Fruit fly (Drosophila melanogaster) whole organism, embryonic: ENCODE measurements around the gene CG3556.

ENCODE experiments used
- Atf-2 ChIP-seq: fragments of 200-800 bp; sonication (Bioruptor generic); optimal IDR thresholded peaks from 2 replicates; lab custom pipeline; 2016; ENCODE audit warnings: missing biosample characterization, missing genetic modification characterization
- Atf3 ChIP-seq: fragments of 200-800 bp; sonication (Bioruptor generic); optimal IDR thresholded peaks from 3 replicates; lab custom pipeline; 2016; ENCODE audit warnings: missing biosample characterization, missing genetic modification characterization
- B-H2 ChIP-seq: fragments of 200-800 bp; sonication (Bioruptor generic); optimal IDR thresholded peaks from 2 replicates; lab custom pipeline; 2018; ENCODE audit warnings: missing biosample characterization, mild to moderate bottlenecking, missing genetic modification characterization
- CG11093 ChIP-seq: fragments of 200-800 bp; sonication (Bioruptor generic); IDR thresholded peaks from 3 replicates; pipeline ENCODE4 v1.3.6; 2022; ENCODE audit warnings: missing biosample characterization, missing genetic modification characterization
- CG13123 ChIP-seq: fragments of 200-800 bp; sonication (Bioruptor generic); optimal IDR thresholded peaks from 2 replicates; lab custom pipeline; 2016; ENCODE audit warnings: missing biosample characterization, missing genetic modification characterization
- CG14050 ChIP-seq: fragments of 200-800 bp; sonication (Bioruptor generic); IDR thresholded peaks from 3 replicates; pipeline ENCODE4 v1.3.6; 2022; ENCODE audit warnings: missing biosample characterization, missing genetic modification characterization
- CG14965 ChIP-seq: fragments of 200-800 bp; sonication (Bioruptor generic); optimal IDR thresholded peaks from 2 replicates; lab custom pipeline; 2016; ENCODE audit warnings: missing biosample characterization, missing genetic modification characterization, borderline replicate concordance
- CG16815 ChIP-seq: fragments of 200-800 bp; sonication (Bioruptor generic); optimal IDR thresholded peaks from 3 replicates; lab custom pipeline; 2017; ENCODE audit warnings: missing biosample characterization, mild to moderate bottlenecking, missing genetic modification characterization
- CG17328 ChIP-seq: fragments of 200-800 bp; sonication (Bioruptor generic); IDR thresholded peaks from 2 replicates; pipeline ENCODE4 v1.3.6; 2022; ENCODE audit warnings: missing biosample characterization, missing genetic modification characterization
- CG18011 ChIP-seq: fragments of 200-800 bp; sonication (Bioruptor generic); optimal IDR thresholded peaks from 2 replicates; lab custom pipeline; 2017; ENCODE audit warnings: missing biosample characterization, missing genetic modification characterization, mild to moderate bottlenecking, moderate library complexity, missing genotype
- CG18599 ChIP-seq: fragments of 200-800 bp; sonication (Bioruptor generic); optimal IDR thresholded peaks from 3 replicates; lab custom pipeline; 2017; ENCODE audit warnings: missing biosample characterization, missing genetic modification characterization, mild to moderate bottlenecking, moderate library complexity, missing genetic modification reagents
- CG31441 ChIP-seq: fragments of 200-800 bp; sonication (Bioruptor generic); IDR thresholded peaks from 2 replicates; pipeline ENCODE4 v1.3.6; 2022; ENCODE audit warnings: missing biosample characterization, missing genetic modification characterization
- CG4360 ChIP-seq: fragments of 200-800 bp; sonication (Bioruptor generic); IDR thresholded peaks from 2 replicates; pipeline ENCODE4 v1.3.6; 2022; ENCODE audit warnings: missing biosample characterization, missing genetic modification characterization
- CG5953 ChIP-seq: fragments of 200-800 bp; sonication (Bioruptor generic); IDR thresholded peaks from 2 replicates; pipeline ENCODE4 v1.3.6; 2022; ENCODE audit warnings: missing biosample characterization, missing genetic modification characterization
- CG6272 ChIP-seq: fragments of 200-800 bp; sonication (Bioruptor generic); IDR thresholded peaks from 2 replicates; pipeline ENCODE4 v1.3.6; 2022; ENCODE audit warnings: missing biosample characterization, missing genetic modification characterization
- CG6683 ChIP-seq: fragments of 200-800 bp; sonication (Bioruptor generic); optimal IDR thresholded peaks from 2 replicates; lab custom pipeline; 2017; ENCODE audit warnings: missing biosample characterization, mild to moderate bottlenecking, missing genetic modification characterization, missing genetic modification reagents
- CG8290 ChIP-seq, 3 experiments: fragments of 200-800 bp; sonication (Bioruptor generic); optimal IDR thresholded peaks; 2 replicates each; lab custom pipeline; 2016 to 2019; ENCODE audit warnings: missing biosample characterization in 3 of 3, missing genetic modification characterization in 3 of 3, mild to moderate bottlenecking in 2 of 3, moderate library complexity in 1 of 3
- CG8944 ChIP-seq: fragments of 200-800 bp; sonication (Bioruptor generic); optimal IDR thresholded peaks from 3 replicates; lab custom pipeline; 2016; ENCODE audit warnings: missing biosample characterization, missing genetic modification characterization
- CG9797 ChIP-seq: fragments of 200-800 bp; sonication (Bioruptor generic); optimal IDR thresholded peaks from 3 replicates; lab custom pipeline; 2018; ENCODE audit warnings: missing biosample characterization, mild to moderate bottlenecking, missing genetic modification characterization
- Chrac-16 ChIP-seq: fragments of 200-800 bp; sonication (Bioruptor generic); optimal IDR thresholded peaks from 3 replicates; lab custom pipeline; 2016; ENCODE audit warnings: missing biosample characterization, missing genetic modification characterization
- D19A ChIP-seq: fragments of 200-800 bp; optimal IDR thresholded peaks from 3 replicates; lab custom pipeline; 2019; ENCODE audit warnings: missing biosample characterization, mild to moderate bottlenecking, missing genetic modification characterization, moderate library complexity
- Dad ChIP-seq: fragments of 200-800 bp; sonication (Bioruptor generic); optimal IDR thresholded peaks from 3 replicates; lab custom pipeline; 2016; ENCODE audit warnings: missing biosample characterization, missing genetic modification characterization
- Gug ChIP-seq: fragments of 200-800 bp; sonication (Bioruptor generic); IDR thresholded peaks from 4 replicates; pipeline ENCODE4 v1.3.6; 2022; ENCODE audit warnings: missing biosample characterization, missing genetic modification characterization
- Hey ChIP-seq: fragments of 200-800 bp; sonication (Bioruptor generic); optimal IDR thresholded peaks from 3 replicates; lab custom pipeline; 2018; ENCODE audit warnings: missing biosample characterization, mild to moderate bottlenecking, missing genetic modification characterization
- Hr51 ChIP-seq, 2 experiments: fragments of 200-800 bp; sonication (Bioruptor generic); optimal IDR thresholded peaks; 2 replicates in 1 of 2; 3 replicates in 1 of 2; lab custom pipeline; 2016 to 2018; ENCODE audit warnings: missing biosample characterization in 2 of 2, missing genetic modification characterization in 2 of 2, mild to moderate bottlenecking in 1 of 2, moderate library complexity in 1 of 2
- Mes4 ChIP-seq: fragments of 200-800 bp; sonication (Bioruptor generic); optimal IDR thresholded peaks from 2 replicates; lab custom pipeline; 2016; ENCODE audit warnings: missing biosample characterization, missing genetic modification characterization
- Nf-YA ChIP-seq: fragments of 200-800 bp; sonication (Bioruptor generic); IDR thresholded peaks from 2 replicates; pipeline ENCODE4 v1.3.6; 2022; ENCODE audit warnings: missing biosample characterization, missing genetic modification characterization
- Sry-δ ChIP-seq: fragments of 200-800 bp; sonication (Bioruptor generic); optimal IDR thresholded peaks from 2 replicates; lab custom pipeline; 2016; ENCODE audit warnings: missing biosample characterization, missing genetic modification characterization
- abd-A ChIP-seq: fragments of 200-800 bp; sonication (Bioruptor generic); optimal IDR thresholded peaks from 3 replicates; lab custom pipeline; 2019; ENCODE audit warnings: missing biosample characterization, mild to moderate bottlenecking, missing genetic modification characterization, moderate library complexity
- ash1 ChIP-seq: fragments of 200-800 bp; sonication (Bioruptor generic); optimal IDR thresholded peaks from 2 replicates; lab custom pipeline; 2018; ENCODE audit warnings: missing biosample characterization, mild to moderate bottlenecking, missing genetic modification characterization
- bigmax ChIP-seq: fragments of 200-800 bp; sonication (Bioruptor generic); optimal IDR thresholded peaks from 2 replicates; lab custom pipeline; 2018; ENCODE audit warnings: missing biosample characterization, mild to moderate bottlenecking, missing genetic modification characterization
- br ChIP-seq: fragments of >200 bp; optimal IDR thresholded peaks from 2 replicates; lab custom pipeline; 2017
- caup ChIP-seq: fragments of 200-800 bp; sonication (Bioruptor generic); optimal IDR thresholded peaks from 3 replicates; lab custom pipeline; 2017; ENCODE audit warnings: missing biosample characterization, mild to moderate bottlenecking, missing genetic modification characterization, moderate library complexity; ENCODE audit not compliant: severe bottlenecking
- ci ChIP-seq: fragments of 200-800 bp; sonication (Bioruptor generic); IDR thresholded peaks from 3 replicates; pipeline ENCODE4 v1.3.6; 2022; ENCODE audit warnings: missing biosample characterization, missing genetic modification characterization
- dati ChIP-seq: fragments of 200-800 bp; sonication (Bioruptor generic); IDR thresholded peaks from 2 replicates; pipeline ENCODE4 v1.3.6; 2022; ENCODE audit warnings: missing biosample characterization, missing genetic modification characterization
- dm ChIP-seq: fragments of 200-800 bp; sonication (Bioruptor generic); optimal IDR thresholded peaks from 3 replicates; lab custom pipeline; 2016; ENCODE audit warnings: missing biosample characterization, missing genetic modification characterization
- ems ChIP-seq: fragments of 200-800 bp; sonication (Bioruptor generic); optimal IDR thresholded peaks from 3 replicates; lab custom pipeline; 2016; ENCODE audit warnings: missing biosample characterization, missing genetic modification characterization
- eve ChIP-seq, 2 experiments: fragments of >200 bp; optimal IDR thresholded peaks; 2 replicates each; lab custom pipeline; 2017; ENCODE audit warnings: missing biosample characterization in 2 of 2, missing genetic modification characterization in 2 of 2
- gro ChIP-seq: fragments of 200-800 bp; sonication (Bioruptor generic); optimal IDR thresholded peaks from 2 replicates; lab custom pipeline; 2016; ENCODE audit warnings: missing biosample characterization, missing genetic modification characterization
- kni ChIP-seq: fragments of 200-800 bp; sonication (Bioruptor generic); optimal IDR thresholded peaks from 3 replicates; lab custom pipeline; 2017; ENCODE audit warnings: mild to moderate bottlenecking, missing biosample characterization, missing genetic modification reagents, missing genetic modification characterization
- lbe ChIP-seq: fragments of 200-800 bp; sonication (Bioruptor generic); optimal IDR thresholded peaks from 2 replicates; lab custom pipeline; 2016; ENCODE audit warnings: missing biosample characterization, mild to moderate bottlenecking, missing genetic modification characterization
- onecut ChIP-seq: fragments of 200-800 bp; sonication (Bioruptor generic); IDR thresholded peaks from 2 replicates; pipeline ENCODE4 v1.3.6; 2022; ENCODE audit warnings: missing biosample characterization, missing genetic modification characterization
- otp ChIP-seq: fragments of 200-800 bp; sonication (Bioruptor generic); IDR thresholded peaks from 3 replicates; pipeline ENCODE4, ENCODE4 v1.3.6; 2022; ENCODE audit warnings: missing biosample characterization, missing genetic modification characterization
- prd ChIP-seq, 3 experiments: fragments of >200 bp in 2 of 3; fragments of 200-800 bp in 1 of 3; sonication (Bioruptor generic) in 1 of 3; optimal IDR thresholded peaks in 2 of 3; IDR thresholded peaks in 1 of 3; 2 replicates in 2 of 3; 3 replicates in 1 of 3; pipeline versions ENCODE4 v1.3.6 to Lab custom; 2017 to 2022; ENCODE audit warnings: missing biosample characterization in 1 of 3, missing genetic modification characterization in 1 of 3
- rib ChIP-seq: fragments of 200-800 bp; sonication (Bioruptor generic); IDR thresholded peaks from 2 replicates; pipeline ENCODE4 v1.3.6; 2022; ENCODE audit warnings: missing biosample characterization, missing genetic modification characterization
- salm ChIP-seq: fragments of 200-800 bp; sonication (Bioruptor generic); optimal IDR thresholded peaks from 2 replicates; lab custom pipeline; 2018; ENCODE audit warnings: missing biosample characterization, mild to moderate bottlenecking, missing genetic modification characterization
- schlank ChIP-seq: fragments of 200-800 bp; sonication (Bioruptor generic); optimal IDR thresholded peaks from 2 replicates; lab custom pipeline; 2018; ENCODE audit warnings: missing biosample characterization, mild to moderate bottlenecking, missing genetic modification characterization
- sens-2 ChIP-seq: fragments of 200-800 bp; sonication (Bioruptor generic); IDR thresholded peaks from 2 replicates; pipeline ENCODE4 v1.3.6; 2022; ENCODE audit warnings: missing biosample characterization, missing genetic modification characterization
- stc ChIP-seq: fragments of 200-800 bp; sonication (Bioruptor generic); IDR thresholded peaks from 2 replicates; pipeline ENCODE4 v1.3.6; 2022; ENCODE audit warnings: missing biosample characterization, missing genetic modification characterization
- tio ChIP-seq: fragments of 200-800 bp; sonication (Bioruptor generic); optimal IDR thresholded peaks from 2 replicates; lab custom pipeline; 2017; ENCODE audit warnings: missing biosample characterization, missing genetic modification characterization, inconsistent platforms
- wdn ChIP-seq: fragments of 200-800 bp; sonication (Bioruptor generic); IDR thresholded peaks from 2 replicates; pipeline ENCODE4 v1.3.6; 2022; ENCODE audit warnings: missing biosample characterization, missing genetic modification characterization

Gene CG3556

dm6 chrX:4553999-4554398 is 24.0 kb downstream of the CG3556 start, which contains the start of gene CG11444 (continued):
- peak; percentile 59 for TF ChIP-seq CG8290 (GFP tag; optimal IDR thresholded peaks at IDR 0.05; lab: Kevin White, UChicago)
- peak in 1 of 2 experiments; percentile 89 for TF ChIP-seq CG8290 (tag; optimal IDR thresholded peaks at IDR 0.05; lab: Kevin White, UChicago)
- no peak for TF ChIP-seq ash1
- no peak for TF ChIP-seq CG13123
- TF ChIP-seq CG14965 (GFP tag; lab: Kevin White, UChicago): no peak
- TF ChIP-seq CG31441 (GFP tag; lab: Robert Waterston, UW): 0 out of 2 replicates have a peak, but pooled peaks have one; percentile 12
- TF ChIP-seq lbe (GFP tag; lab: Kevin White, UChicago): peak; percentile 50
- TF ChIP-seq Dad: peak; percentile 38
- TF ChIP-seq kni: no peak
- TF ChIP-seq schlank: no peak
- TF ChIP-seq ci (GFP tag; lab: Robert Waterston, UW): peak; percentile 70; the same call in 2 of the 3 replicates
- TF ChIP-seq CG5953 (GFP tag; lab: Robert Waterston, UW): no peak
- peak; percentile 56 for TF ChIP-seq rib (GFP tag; lab: Robert Waterston, UW)
- TF ChIP-seq CG18011: no peak
- TF ChIP-seq Nf-YA: no peak
- no peak for TF ChIP-seq salm (tag; lab: Kevin White, UChicago)
- TF ChIP-seq CG18599 (GFP tag; lab: Kevin White, UChicago): no peak
- peak; percentile 79 for TF ChIP-seq gro (GFP tag; lab: Kevin White, UChicago)
- no peak for TF ChIP-seq otp
- no peak for TF ChIP-seq Hey (tag; lab: Kevin White, UChicago)
- TF ChIP-seq D19A (tag; lab: Kevin White, UChicago): no peak
- no peak for TF ChIP-seq Atf-2
- TF ChIP-seq Gug (GFP tag; lab: Robert Waterston, UW): no peak
- peak; percentile 5 for TF ChIP-seq CG8944
- TF ChIP-seq onecut (GFP tag; lab: Robert Waterston, UW): no peak
- peak; percentile 48 for TF ChIP-seq ems
- peak; percentile 55 for TF ChIP-seq Sry-δ (GFP tag; lab: Kevin White, UChicago)
- TF ChIP-seq CG4360 (GFP tag; lab: Robert Waterston, UW): no peak
- TF ChIP-seq abd-A (tag; lab: Kevin White, UChicago): no peak
- peak; percentile 70 for TF ChIP-seq B-H2 (GFP tag; lab: Kevin White, UChicago)
- TF ChIP-seq Hr51 (GFP tag; optimal IDR thresholded peaks at IDR 0.05; lab: Kevin White, UChicago): peak in 1 of 2 experiments; percentile 19
- TF ChIP-seq CG14050: no peak
- TF ChIP-seq stc: no peak
- TF ChIP-seq CG16815 (GFP tag; lab: Kevin White, UChicago): no peak
- TF ChIP-seq CG17328 (GFP tag; lab: Robert Waterston, UW): no peak
- no peak for TF ChIP-seq CG11093 (GFP tag; lab: Robert Waterston, UW)
- peak; percentile 5 for TF ChIP-seq Chrac-16 (GFP tag; lab: Kevin White, UChicago)
- peak; percentile 69 for TF ChIP-seq dm (GFP tag; lab: Kevin White, UChicago)
- TF ChIP-seq Mes4 (GFP tag; lab: Kevin White, UChicago): no peak
- no peak for TF ChIP-seq sens-2 (GFP tag; lab: Robert Waterston, UW)
- no peak for TF ChIP-seq tio (GFP tag; lab: Kevin White, UChicago)
- TF ChIP-seq Atf3 (GFP tag; lab: Kevin White, UChicago): no peak
- TF ChIP-seq br (lab: Kevin White, UChicago): no peak
- TF ChIP-seq caup: peak; percentile 49
- no peak for TF ChIP-seq bigmax (GFP tag; lab: Kevin White, UChicago)
- TF ChIP-seq dati (GFP tag; lab: Robert Waterston, UW): no peak
- TF ChIP-seq prd (optimal IDR thresholded peaks at IDR 0.05; lab: Kevin White, UChicago): no peak
- no peak for TF ChIP-seq prd (GFP tag; IDR thresholded peaks at IDR 0.05; lab: Robert Waterston, UW)
- no peak for TF ChIP-seq CG6272
- no peak for TF ChIP-seq wdn (GFP tag; lab: Robert Waterston, UW)
- TF ChIP-seq eve (GFP tag; optimal IDR thresholded peaks at IDR 0.05; lab: Kevin White, UChicago): no peak
- peak; percentile 4 for TF ChIP-seq CG6683 (GFP tag; lab: Kevin White, UChicago)
- peak; percentile 94 for TF ChIP-seq CG9797 (GFP tag; lab: Kevin White, UChicago)
